Fruit fly (Drosophila melanogaster): ENCODE results near the gene CG11841.

The CG11841 gene

dm6 chr3R:29068430-29069207 lies 17.8 kb downstream of the CG11841 start:
- no peak for TF ChIP-seq Eip93F (GFP tag; optimal IDR thresholded peaks at IDR 0.05)
- TF ChIP-seq Hr4 (GFP tag; optimal IDR thresholded peaks at IDR 0.05): peak; percentile 23
- TF ChIP-seq dsx (GFP tag; optimal IDR thresholded peaks at IDR 0.05; ENCODE audit: poor library complexity, severe bottlenecking): no peak
- peak; percentile 34; the same call in 1 of the 2 replicates for TF ChIP-seq CG15336 (GFP tag; IDR thresholded peaks at IDR 0.05)
- no peak for TF ChIP-seq salr (GFP tag; optimal IDR thresholded peaks at IDR 0.05)
- TF ChIP-seq Hr39 (GFP tag; optimal IDR thresholded peaks at IDR 0.05): peak; percentile 7
- peak; percentile 35 for TF ChIP-seq Eip78C (GFP tag)
- TF ChIP-seq esn (GFP tag; optimal IDR thresholded peaks at IDR 0.05): peak; percentile 37
- peak; percentile 8 for TF ChIP-seq acj6 (GFP tag; optimal IDR thresholded peaks at IDR 0.05)
- TF ChIP-seq CG31627 (GFP tag; optimal IDR thresholded peaks at IDR 0.05): peak; percentile 14
- TF ChIP-seq vri (GFP tag; optimal IDR thresholded peaks at IDR 0.05): peak; percentile 12
- no peak for TF ChIP-seq CG7368 (GFP tag; optimal IDR thresholded peaks at IDR 0.05)
- TF ChIP-seq CG11762 (GFP tag; optimal IDR thresholded peaks at IDR 0.05; ENCODE audit: insufficient read depth): peak; percentile 2
- TF ChIP-seq CG8632 (GFP tag; optimal IDR thresholded peaks at IDR 0.05): no peak
- no peak for TF ChIP-seq net (GFP tag; optimal IDR thresholded peaks at IDR 0.05)
- peak; percentile 35; the same call in 1 of the 3 replicates for TF ChIP-seq CG8119 (GFP tag; IDR thresholded peaks at IDR 0.05)
- no peak for TF ChIP-seq fd85E (GFP tag; optimal IDR thresholded peaks at IDR 0.05)
- TF ChIP-seq CG32006 (GFP tag; optimal IDR thresholded peaks at IDR 0.05): peak; percentile 32
- TF ChIP-seq CG11294 (GFP tag; IDR thresholded peaks at IDR 0.05): no peak
- TF ChIP-seq Met (GFP tag; optimal IDR thresholded peaks at IDR 0.05): peak; percentile 23
- no peak for TF ChIP-seq Sox15 (GFP tag; optimal IDR thresholded peaks at IDR 0.05)
- no peak for TF ChIP-seq CG34406 (GFP tag; optimal IDR thresholded peaks at IDR 0.05)
- no peak for TF ChIP-seq cyc (GFP tag; optimal IDR thresholded peaks at IDR 0.05)
- TF ChIP-seq Hr38 (GFP tag; optimal IDR thresholded peaks at IDR 0.05): no peak
- TF ChIP-seq CG16779 (tag; optimal IDR thresholded peaks at IDR 0.05): no peak
- TF ChIP-seq topi (GFP tag; optimal IDR thresholded peaks at IDR 0.05): peak; percentile 6
- TF ChIP-seq eg (GFP tag; IDR thresholded peaks at IDR 0.05): peak; percentile 49; the same call in 1 of the 3 replicates
- TF ChIP-seq svp (GFP tag): no peak
- no peak for TF ChIP-seq CG11902 (GFP tag; optimal IDR thresholded peaks at IDR 0.05)

- TF ChIP-seq eg (GFP tag; IDR thresholded peaks at IDR 0.05) (0 out of 3 replicates have a peak, but pooled peaks have one; percentile 0), Eip78C (GFP tag) (peak; percentile 30), svp (GFP tag) (peak; percentile 47), CG6854 (GFP tag; optimal IDR thresholded peaks at IDR 0.05) (peak; percentile 17), cyc (GFP tag; optimal IDR thresholded peaks at IDR 0.05) (no peak)
These were observed 18.6 kb downstream of the CG11841 start for dm6 chr3R:29069208-29070072.

DNA sequence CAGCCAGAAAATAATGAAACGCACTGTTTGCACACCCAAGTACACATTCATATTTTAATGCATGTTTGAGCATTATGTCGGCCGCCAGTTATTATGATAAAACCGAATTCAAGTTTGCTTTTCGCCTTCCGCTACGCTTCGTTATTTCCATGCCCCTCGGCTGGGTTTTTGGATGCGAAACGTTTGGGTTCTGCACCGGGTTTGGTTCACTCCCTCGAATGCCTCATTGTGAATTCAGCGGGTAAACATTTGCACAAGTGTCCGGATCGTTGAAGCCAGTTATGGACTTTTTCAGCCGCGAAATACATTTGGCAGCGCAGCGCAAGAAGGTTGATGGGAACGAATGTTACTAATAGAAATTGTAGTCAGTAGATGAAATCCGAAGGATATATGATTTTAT lies 20.3 kb downstream of the CG11841 start:
- TF ChIP-seq CG15336 (GFP tag; IDR thresholded peaks at IDR 0.05) (no peak), ss (GFP tag; optimal IDR thresholded peaks at IDR 0.05) (no peak), CG11762 (GFP tag; optimal IDR thresholded peaks at IDR 0.05; ENCODE audit: insufficient read depth) (no peak), CG9139 (GFP tag; optimal IDR thresholded peaks at IDR 0.05) (no peak), vri (GFP tag; optimal IDR thresholded peaks at IDR 0.05) (peak; percentile 17), dsx (GFP tag; optimal IDR thresholded peaks at IDR 0.05; ENCODE audit: poor library complexity, severe bottlenecking) (no peak), CG16779 (tag; optimal IDR thresholded peaks at IDR 0.05) (no peak), fkh (GFP tag; optimal IDR thresholded peaks at IDR 0.05) (peak; percentile 66), Met (GFP tag; optimal IDR thresholded peaks at IDR 0.05) (no peak), svp (GFP tag) (peak; percentile 40), Hr39 (GFP tag; optimal IDR thresholded peaks at IDR 0.05) (no peak), Ets96B (tag; optimal IDR thresholded peaks at IDR 0.05) (no peak)

Data from whole organism, prepupa.